Fruit fly (Drosophila melanogaster) whole organism, embryonic: ENCODE measurements around the gene CG46307.

Experiments used
- ATbp ChIP-seq: fragments of 200-800 bp; sonication (Bioruptor generic); optimal IDR thresholded peaks from 2 replicates; lab custom pipeline; 2017; ENCODE audit warnings: missing biosample characterization, mild to moderate bottlenecking, missing genetic modification characterization, missing genetic modification reagents
- Aef1 ChIP-seq: fragments of 200-800 bp; sonication (Bioruptor generic); IDR thresholded peaks from 3 replicates; pipeline ENCODE4 v1.3.6; 2022; ENCODE audit warnings: missing biosample characterization, missing genetic modification characterization
- Antp ChIP-seq: fragments of 200-800 bp; sonication (Bioruptor generic); optimal IDR thresholded peaks from 3 replicates; lab custom pipeline; 2016; ENCODE audit warnings: missing biosample characterization, missing genetic modification characterization
- B-H2 ChIP-seq: fragments of 200-800 bp; sonication (Bioruptor generic); optimal IDR thresholded peaks from 2 replicates; lab custom pipeline; 2018; ENCODE audit warnings: missing biosample characterization, mild to moderate bottlenecking, missing genetic modification characterization
- CG10543 ChIP-seq: fragments of 200-800 bp; sonication (Bioruptor generic); optimal IDR thresholded peaks from 3 replicates; lab custom pipeline; 2017; ENCODE audit warnings: missing biosample characterization, mild to moderate bottlenecking, missing genetic modification characterization, moderate library complexity
- CG11560 ChIP-seq: fragments of 200-800 bp; sonication (Bioruptor generic); IDR thresholded peaks from 3 replicates; pipeline ENCODE4 v1.3.6; 2022; ENCODE audit warnings: missing biosample characterization, missing genetic modification characterization
- CG11723 ChIP-seq: fragments of 200-800 bp; sonication (Bioruptor generic); optimal IDR thresholded peaks from 2 replicates; lab custom pipeline; 2017; ENCODE audit warnings: missing biosample characterization, mild to moderate bottlenecking, missing genetic modification characterization
- CG12071 ChIP-seq: fragments of 200-800 bp; sonication (Bioruptor generic); optimal IDR thresholded peaks from 3 replicates; lab custom pipeline; 2018; ENCODE audit warnings: missing biosample characterization, mild to moderate bottlenecking, missing genetic modification characterization
- CG12155 ChIP-seq: fragments of 200-800 bp; sonication (Bioruptor generic); optimal IDR thresholded peaks from 3 replicates; lab custom pipeline; 2016; ENCODE audit warnings: missing biosample characterization, missing genetic modification characterization
- CG12299 ChIP-seq: fragments of 200-800 bp; sonication (Bioruptor generic); optimal IDR thresholded peaks from 2 replicates; lab custom pipeline; 2018; ENCODE audit warnings: missing biosample characterization, mild to moderate bottlenecking, missing genetic modification characterization
- CG1233 ChIP-seq: fragments of 200-800 bp; sonication (Bioruptor generic); optimal IDR thresholded peaks from 4 replicates; lab custom pipeline; 2018; ENCODE audit warnings: missing biosample characterization, mild to moderate bottlenecking, missing genetic modification characterization
- CG13775 ChIP-seq: fragments of 200-800 bp; sonication (Bioruptor generic); optimal IDR thresholded peaks from 3 replicates; lab custom pipeline; 2017; ENCODE audit warnings: missing biosample characterization, mild to moderate bottlenecking, missing genetic modification characterization
- CG14014 ChIP-seq: fragments of 200-800 bp; sonication (Bioruptor generic); IDR thresholded peaks from 2 replicates; pipeline ENCODE4 v1.3.6; 2022; ENCODE audit warnings: missing biosample characterization, missing genetic modification characterization
- CG14441 ChIP-seq: fragments of 200-800 bp; sonication (Bioruptor generic); IDR thresholded peaks from 2 replicates; pipeline ENCODE4 v1.3.6; 2022; ENCODE audit warnings: missing biosample characterization, missing genetic modification characterization
- CG16779 ChIP-seq: fragments of 200-800 bp; sonication (Bioruptor generic); IDR thresholded peaks from 2 replicates; pipeline ENCODE4 v1.3.6; 2022; ENCODE audit warnings: missing biosample characterization, missing genetic modification characterization
- CG17612 ChIP-seq: fragments of 200-800 bp; sonication (Bioruptor generic); IDR thresholded peaks from 2 replicates; pipeline ENCODE4 v1.3.6; 2022; ENCODE audit warnings: missing biosample characterization, missing genetic modification characterization
- CG2129 ChIP-seq: fragments of 200-800 bp; sonication (Bioruptor generic); IDR thresholded peaks from 2 replicates; pipeline ENCODE4 v1.3.6; 2022; ENCODE audit warnings: missing biosample characterization, missing genetic modification characterization; ENCODE audit not compliant: partially characterized antibody
- CG2889 ChIP-seq: fragments of 200-800 bp; sonication (Bioruptor generic); IDR thresholded peaks from 3 replicates; pipeline ENCODE4 v1.3.6; 2022; ENCODE audit warnings: missing biosample characterization, missing genetic modification characterization
- CG32532 ChIP-seq: fragments of 200-800 bp; sonication (Bioruptor generic); IDR thresholded peaks from 2 replicates; pipeline ENCODE4 v1.3.6; 2022; ENCODE audit warnings: missing biosample characterization, missing genetic modification characterization
- CG3726 ChIP-seq: fragments of 200-800 bp; sonication (Bioruptor generic); IDR thresholded peaks from 3 replicates; pipeline ENCODE4, ENCODE4 v1.3.6; 2022; ENCODE audit warnings: missing biosample characterization, missing genetic modification characterization
- CG3838 ChIP-seq: fragments of 200-800 bp; sonication (Bioruptor generic); optimal IDR thresholded peaks from 3 replicates; lab custom pipeline; 2016; ENCODE audit warnings: missing biosample characterization, missing genetic modification characterization
- CG6175 ChIP-seq: fragments of 200-800 bp; sonication (Bioruptor generic); IDR thresholded peaks from 3 replicates; pipeline ENCODE4 v1.3.6; 2022; ENCODE audit warnings: missing biosample characterization, missing genetic modification characterization
- CG6272 ChIP-seq: fragments of 200-800 bp; sonication (Bioruptor generic); IDR thresholded peaks from 2 replicates; pipeline ENCODE4 v1.3.6; 2022; ENCODE audit warnings: missing biosample characterization, missing genetic modification characterization
- CG6654 ChIP-seq: fragments of 200-800 bp; sonication (Bioruptor generic); optimal IDR thresholded peaks from 2 replicates; lab custom pipeline; 2017; ENCODE audit warnings: missing biosample characterization, mild to moderate bottlenecking, missing genetic modification characterization
- CG7556 ChIP-seq: fragments of 200-800 bp; sonication (Bioruptor generic); optimal IDR thresholded peaks from 2 replicates; lab custom pipeline; 2017; ENCODE audit warnings: missing biosample characterization, mild to moderate bottlenecking, missing genetic modification characterization
- CG7963 ChIP-seq: fragments of 200-800 bp; sonication (Bioruptor generic); IDR thresholded peaks from 3 replicates; pipeline ENCODE4 v1.3.6; 2022; ENCODE audit warnings: missing biosample characterization, missing genetic modification characterization; ENCODE audit not compliant: partially characterized antibody
- CG8089 ChIP-seq: fragments of 200-800 bp; sonication (Bioruptor generic); optimal IDR thresholded peaks from 3 replicates; lab custom pipeline; 2016; ENCODE audit warnings: missing biosample characterization, missing genetic modification characterization
- Deaf1 ChIP-seq: fragments of 200-800 bp; optimal IDR thresholded peaks from 3 replicates; lab custom pipeline; 2019; ENCODE audit warnings: missing biosample characterization, mild to moderate bottlenecking, missing genetic modification characterization, moderate library complexity
- Med ChIP-seq: fragments of 200-800 bp; sonication (Bioruptor generic); peaks from one replicate; lab custom pipeline; 2016; ENCODE audit warnings: missing biosample characterization, missing genetic modification characterization, mild to moderate bottlenecking, inconsistent platforms, moderate library complexity
- Ptx1 ChIP-seq: fragments of 200-800 bp; sonication (Bioruptor generic); IDR thresholded peaks from 2 replicates; pipeline ENCODE4 v1.3.6; 2022; ENCODE audit warnings: missing biosample characterization, missing genetic modification characterization
- Rx ChIP-seq: fragments of 200-800 bp; sonication (Bioruptor generic); IDR thresholded peaks from 2 replicates; pipeline ENCODE4 v1.3.6; 2022; ENCODE audit warnings: missing biosample characterization, missing genetic modification characterization
- Six4 ChIP-seq: fragments of 200-800 bp; sonication (Bioruptor generic); optimal IDR thresholded peaks from 2 replicates; lab custom pipeline; 2016; ENCODE audit warnings: missing biosample characterization, missing genetic modification characterization
- Usf ChIP-seq: fragments of 200-800 bp; sonication (Bioruptor generic); optimal IDR thresholded peaks from 2 replicates; lab custom pipeline; 2017; ENCODE audit warnings: missing genotype, missing biosample characterization, missing genetic modification characterization
- bab2 ChIP-seq: fragments of 200-800 bp; sonication (Bioruptor generic); optimal IDR thresholded peaks from 2 replicates; lab custom pipeline; 2016; ENCODE audit warnings: missing biosample characterization, missing genetic modification characterization
- dati ChIP-seq: fragments of 200-800 bp; sonication (Bioruptor generic); IDR thresholded peaks from 2 replicates; pipeline ENCODE4 v1.3.6; 2022; ENCODE audit warnings: missing biosample characterization, missing genetic modification characterization
- dpn ChIP-seq, 2 experiments: fragments of 200-800 bp; sonication (Bioruptor generic); optimal IDR thresholded peaks; 3 replicates each; lab custom pipeline; 2016; ENCODE audit warnings: missing biosample characterization in 2 of 2, missing genetic modification characterization in 2 of 2
- gce ChIP-seq: fragments of 200-800 bp; sonication (Bioruptor generic); IDR thresholded peaks from 3 replicates; pipeline ENCODE4 v1.3.6; 2022; ENCODE audit warnings: missing biosample characterization, missing genetic modification characterization
- grn ChIP-seq: fragments of 200-800 bp; sonication (Bioruptor generic); optimal IDR thresholded peaks from 3 replicates; lab custom pipeline; 2017; ENCODE audit warnings: missing biosample characterization, missing genetic modification characterization
- h ChIP-seq: fragments of >200 bp; optimal IDR thresholded peaks from 2 replicates; lab custom pipeline; 2017
- inv ChIP-seq: fragments of 200-800 bp; sonication (Bioruptor generic); IDR thresholded peaks from 2 replicates; pipeline ENCODE4 v1.3.6; 2022; ENCODE audit warnings: missing biosample characterization, missing genetic modification characterization; ENCODE audit not compliant: partially characterized antibody
- knrl ChIP-seq: fragments of 200-800 bp; sonication (Bioruptor generic); IDR thresholded peaks from 3 replicates; pipeline ENCODE4 v1.3.6; 2022; ENCODE audit warnings: missing biosample characterization, missing genetic modification characterization; ENCODE audit not compliant: partially characterized antibody
- lov ChIP-seq, 2 experiments: fragments of 200-800 bp in 1 of 2; fragments of >200 bp in 1 of 2; sonication (Bioruptor generic) in 1 of 2; IDR thresholded peaks in 1 of 2; optimal IDR thresholded peaks in 1 of 2; 2 replicates in 1 of 2; 3 replicates in 1 of 2; pipeline versions ENCODE4 v1.3.6 to Lab custom; 2017 to 2022; ENCODE audit warnings: missing biosample characterization in 1 of 2, missing genetic modification characterization in 1 of 2
- nerfin-2 ChIP-seq: fragments of 200-800 bp; sonication (Bioruptor generic); IDR thresholded peaks from 2 replicates; pipeline ENCODE4 v1.3.6; 2022; ENCODE audit warnings: missing biosample characterization, missing genetic modification characterization; ENCODE audit not compliant: partially characterized antibody
- odd ChIP-seq: fragments of 200-800 bp; sonication (Bioruptor generic); optimal IDR thresholded peaks from 2 replicates; lab custom pipeline; 2017; ENCODE audit warnings: missing biosample characterization, mild to moderate bottlenecking, missing genetic modification characterization
- p53 ChIP-seq: fragments of 200-800 bp; sonication (Bioruptor generic); optimal IDR thresholded peaks from 2 replicates; lab custom pipeline; 2016; ENCODE audit warnings: missing biosample characterization, missing genetic modification characterization
- ranshi ChIP-seq: fragments of 200-800 bp; sonication (Bioruptor generic); IDR thresholded peaks from 2 replicates; pipeline ENCODE4 v1.3.6; 2022; ENCODE audit warnings: missing biosample characterization, missing genetic modification characterization
- sc ChIP-seq, 3 experiments: fragments of >200 bp in 2 of 3; fragments of 200-800 bp in 1 of 3; sonication (Bioruptor generic) in 1 of 3; optimal IDR thresholded peaks; 2 replicates in 2 of 3; 3 replicates in 1 of 3; lab custom pipeline; 2017; ENCODE audit warnings: mild to moderate bottlenecking in 1 of 3, missing biosample characterization in 1 of 3, missing genetic modification characterization in 1 of 3, missing genetic modification reagents in 1 of 3
- tio ChIP-seq: fragments of 200-800 bp; sonication (Bioruptor generic); optimal IDR thresholded peaks from 2 replicates; lab custom pipeline; 2017; ENCODE audit warnings: missing biosample characterization, missing genetic modification characterization, inconsistent platforms

CG46307 gene

DNA sequence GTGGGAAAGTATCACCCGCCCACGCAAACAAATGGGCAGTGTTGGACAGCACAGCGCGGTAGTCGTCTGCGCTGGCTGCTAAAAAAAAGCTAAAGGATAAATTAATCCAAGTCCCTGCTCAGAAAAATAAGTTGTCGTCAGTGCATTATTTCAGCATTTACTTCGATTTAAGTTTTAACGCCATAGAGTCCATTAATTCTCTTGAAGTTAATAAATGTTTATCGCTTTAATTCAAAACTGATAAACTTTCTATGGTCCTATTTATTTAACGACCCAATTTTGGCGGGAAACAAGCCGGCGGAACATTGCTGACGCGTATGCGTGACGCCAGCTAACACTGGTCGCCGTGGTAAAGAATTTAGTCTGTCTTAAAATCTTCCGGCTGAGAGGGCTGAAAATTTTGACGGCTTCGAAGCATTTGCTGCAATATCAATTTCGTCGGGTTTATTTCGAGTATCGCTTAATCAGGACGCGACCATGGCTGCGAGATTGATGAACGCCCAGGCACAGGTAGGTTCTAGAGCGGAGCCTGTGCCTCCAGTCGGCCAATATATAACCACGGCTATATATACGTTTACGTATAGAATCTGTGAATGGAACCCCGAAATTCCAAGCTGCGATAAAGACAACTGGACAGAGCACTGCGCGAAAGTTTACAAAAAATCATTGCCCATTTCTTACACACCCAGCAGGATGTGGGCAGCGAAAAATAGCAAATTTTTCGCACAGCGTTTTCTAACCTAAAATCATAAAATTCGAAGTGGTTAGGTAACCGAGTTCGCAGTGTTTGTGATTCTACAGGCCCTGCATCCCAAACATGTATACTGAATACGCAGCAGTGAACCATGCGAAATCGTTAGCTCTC lies 64.2 kb downstream of the CG46307 start, which contains the start of the genes mAcon1, CG43345 and CG43346 (continued):
- TF ChIP-seq CG14014 (GFP tag; lab: Robert Waterston, UW) (peak; percentile 75), p53 (GFP tag; lab: Kevin White, UChicago) (peak; percentile 62), tio (GFP tag; lab: Kevin White, UChicago) (no peak), CG6175 (GFP tag; lab: Robert Waterston, UW) (no peak), CG13775 (GFP tag; lab: Kevin White, UChicago) (peak; percentile 87), CG3726 (GFP tag; lab: Robert Waterston, UW) (no peak), Deaf1 (no peak), bab2 (GFP tag; lab: Kevin White, UChicago) (peak; percentile 85), Rx (GFP tag; lab: Robert Waterston, UW) (0 out of 2 replicates have a peak, but pooled peaks have one; percentile 33), ATbp (peak; percentile 43), Antp (GFP tag; lab: Kevin White, UChicago) (peak; percentile 87), CG11723 (peak; percentile 72), CG7556 (peak; percentile 76), dati (GFP tag; lab: Robert Waterston, UW) (no peak), Aef1 (GFP tag; lab: Robert Waterston, UW) (peak; percentile 51), CG17612 (no peak), gce (no peak), CG2129 (no peak), nerfin-2 (GFP tag; lab: Robert Waterston, UW) (no peak), CG12299 (tag; lab: Kevin White, UChicago) (peak; percentile 64), knrl (peak; percentile 24; the same call in 1 of the 3 replicates), CG16779 (GFP tag; lab: Robert Waterston, UW) (no peak), CG1233 (GFP tag; lab: Kevin White, UChicago) (peak; percentile 70), CG8089 (peak; percentile 73), sc (optimal IDR thresholded peaks at IDR 0.05; lab: Kevin White, UChicago) (no peak), sc (GFP tag; optimal IDR thresholded peaks at IDR 0.05; lab: Kevin White, UChicago) (peak; percentile 68), CG10543 (peak; percentile 92), B-H2 (peak; percentile 83), CG3838 (GFP tag; lab: Kevin White, UChicago) (peak; percentile 45), Usf (peak; percentile 70), CG6654 (GFP tag; lab: Kevin White, UChicago) (peak; percentile 23), CG12155 (peak; percentile 84), h (no peak), CG12071 (no peak), inv (GFP tag; lab: Robert Waterston, UW) (peak; percentile 31; the same call in 1 of the 2 replicates), ranshi (GFP tag; lab: Robert Waterston, UW) (no peak; the same call in 1 of the 2 replicates), CG32532 (GFP tag; lab: Robert Waterston, UW) (peak; percentile 54; the same call in 1 of the 2 replicates), CG14441 (GFP tag; lab: Robert Waterston, UW) (no peak; the same call in 1 of the 2 replicates), Ptx1 (GFP tag; lab: Robert Waterston, UW) (peak; percentile 78), Six4 (peak; percentile 62), lov (optimal IDR thresholded peaks at IDR 0.05; lab: Kevin White, UChicago) (no peak), lov (GFP tag; IDR thresholded peaks at IDR 0.05; lab: Robert Waterston, UW) (no peak), grn (GFP tag; lab: Kevin White, UChicago) (no peak), CG6272 (GFP tag; lab: Robert Waterston, UW) (peak; percentile 60), CG11560 (tag; lab: Robert Waterston, UW) (peak; percentile 55; the same call in 1 of the 3 replicates), CG7963 (GFP tag; lab: Robert Waterston, UW) (no peak), dpn (GFP tag; optimal IDR thresholded peaks at IDR 0.05; lab: Kevin White, UChicago) (peak; percentile 80 to 91), Med (GFP tag; lab: Kevin White, UChicago) (peak; percentile 98), CG2889 (no peak), odd (GFP tag; lab: Kevin White, UChicago) (no peak)
